Fruit fly (Drosophila melanogaster) whole organism, adult: Measurements from ENCODE around the gene RhoGAP15B.

Experiments
- CG1620 ChIP-seq: fragments of 200-800 bp; sonication (Bioruptor generic); optimal IDR thresholded peaks from 2 replicates; lab custom pipeline; 2016; ENCODE audit warnings: missing biosample characterization, missing genetic modification characterization
- CG5204 ChIP-seq: fragments of 200-800 bp; sonication (Bioruptor generic); optimal IDR thresholded peaks from 2 replicates; lab custom pipeline; 2016; ENCODE audit warnings: missing biosample characterization, missing genetic modification characterization
- CG7045 ChIP-seq: fragments of 200-800 bp; sonication (Bioruptor generic); optimal IDR thresholded peaks from 2 replicates; lab custom pipeline; 2017; ENCODE audit warnings: missing biosample characterization, mild to moderate bottlenecking, missing genetic modification characterization
- bab1 ChIP-seq: fragments of 200-800 bp; sonication (Bioruptor generic); optimal IDR thresholded peaks from 3 replicates; lab custom pipeline; 2019; ENCODE audit warnings: missing biosample characterization, mild to moderate bottlenecking, missing genetic modification characterization, moderate library complexity
- cic ChIP-seq: fragments of 200-800 bp; sonication (Bioruptor generic); optimal IDR thresholded peaks from 2 replicates; lab custom pipeline; 2017; ENCODE audit warnings: missing biosample characterization, mild to moderate bottlenecking, missing genetic modification characterization, moderate library complexity

dm6 chrX:16907009-16907408, 36.1 kb upstream of the RhoGAP15B start:
- no peak for TF ChIP-seq CG7045 (GFP tag; lab: Kevin White, UChicago)
- no peak for TF ChIP-seq bab1 (GFP tag; lab: Kevin White, UChicago)
- TF ChIP-seq CG1620 (GFP tag; lab: Kevin White, UChicago) = no peak
- no peak for TF ChIP-seq cic
- no peak for TF ChIP-seq CG5204
